Fruit fly (Drosophila melanogaster) whole organism, prepupa: Measurements from ENCODE around the gene CG15330.
A peak's percentile ranks its signal among the peaks of the same experiment; 100 is the strongest.

ENCODE experiments used
- Blimp-1 ChIP-seq: fragments of 200-800 bp; sonication (Bioruptor generic); optimal IDR thresholded peaks from 3 replicates; lab custom pipeline; 2017; ENCODE audit warnings: missing biosample characterization, missing genetic modification characterization, mild to moderate bottlenecking, moderate library complexity, missing genetic modification reagents
- CG10631 ChIP-seq: fragments of 200-800 bp; sonication (Bioruptor generic); optimal IDR thresholded peaks from 2 replicates; lab custom pipeline; 2016; ENCODE audit warnings: missing biosample characterization, missing genetic modification characterization
- CG10669 ChIP-seq: fragments of 200-800 bp; sonication (Bioruptor generic); optimal IDR thresholded peaks from 3 replicates; lab custom pipeline; 2018; ENCODE audit warnings: missing biosample characterization, mild to moderate bottlenecking, missing genetic modification characterization, moderate library complexity
- CG11294 ChIP-seq: fragments of 200-800 bp; sonication (Bioruptor generic); IDR thresholded peaks from 2 replicates; pipeline ENCODE4 v1.3.6; 2022; ENCODE audit warnings: missing biosample characterization, missing genetic modification characterization
- CG11762 ChIP-seq: fragments of 200-800 bp; sonication (Bioruptor generic); optimal IDR thresholded peaks from 3 replicates; lab custom pipeline; 2016; ENCODE audit warnings: missing biosample characterization, missing genetic modification characterization; ENCODE audit not compliant: insufficient read depth
- CG11902 ChIP-seq: fragments of 200-800 bp; sonication (Bioruptor generic); optimal IDR thresholded peaks from 3 replicates; lab custom pipeline; 2016; ENCODE audit warnings: missing biosample characterization, missing genetic modification characterization
- CG1621 ChIP-seq: fragments of 200-800 bp; sonication (Bioruptor generic); optimal IDR thresholded peaks from 3 replicates; lab custom pipeline; 2018; ENCODE audit warnings: missing biosample characterization, mild to moderate bottlenecking, missing genetic modification characterization
- CG3032 ChIP-seq: fragments of 200-800 bp; optimal IDR thresholded peaks from 2 replicates; lab custom pipeline; 2019; ENCODE audit warnings: missing biosample characterization, mild to moderate bottlenecking, missing genetic modification characterization, moderate library complexity
- CG31627 ChIP-seq: fragments of 200-800 bp; sonication (Bioruptor generic); optimal IDR thresholded peaks from 3 replicates; lab custom pipeline; 2016; ENCODE audit warnings: missing biosample characterization, missing genetic modification characterization
- CG32006 ChIP-seq: fragments of 200-800 bp; sonication (Bioruptor generic); optimal IDR thresholded peaks from 3 replicates; lab custom pipeline; 2017; ENCODE audit warnings: missing biosample characterization, mild to moderate bottlenecking, missing genetic modification characterization
- CG34406 ChIP-seq: fragments of 200-800 bp; sonication (Bioruptor generic); optimal IDR thresholded peaks from 3 replicates; lab custom pipeline; 2016; ENCODE audit warnings: missing biosample characterization, missing genetic modification characterization
- CG4318 ChIP-seq: fragments of 200-800 bp; sonication (Bioruptor generic); optimal IDR thresholded peaks from 3 replicates; lab custom pipeline; 2017; ENCODE audit warnings: missing biosample characterization, mild to moderate bottlenecking, missing genetic modification characterization
- CG6163 ChIP-seq: fragments of 200-800 bp; sonication (Bioruptor generic); IDR thresholded peaks from 3 replicates; pipeline ENCODE4 v1.3.6; 2022; ENCODE audit warnings: missing biosample characterization, missing genetic modification characterization
- CG6276 ChIP-seq: fragments of 200-800 bp; sonication (Bioruptor generic); optimal IDR thresholded peaks from 2 replicates; lab custom pipeline; 2017; ENCODE audit warnings: missing biosample characterization, mild to moderate bottlenecking, missing genetic modification characterization
- CG6792 ChIP-seq: fragments of 200-800 bp; sonication (Bioruptor generic); optimal IDR thresholded peaks from 3 replicates; lab custom pipeline; 2016; ENCODE audit warnings: missing biosample characterization, missing genetic modification characterization
- CG6808 ChIP-seq: fragments of 200-800 bp; sonication (Bioruptor generic); optimal IDR thresholded peaks from 3 replicates; lab custom pipeline; 2017; ENCODE audit warnings: missing biosample characterization, missing genetic modification characterization, mild to moderate bottlenecking, moderate library complexity, missing genetic modification reagents
- CG8119 ChIP-seq: fragments of 200-800 bp; sonication (Bioruptor generic); IDR thresholded peaks from 3 replicates; pipeline ENCODE4 v1.3.6; 2022; ENCODE audit warnings: missing biosample characterization, missing genetic modification characterization
- CG8319 ChIP-seq: fragments of 200-800 bp; sonication (Bioruptor generic); optimal IDR thresholded peaks from 3 replicates; lab custom pipeline; 2016; ENCODE audit warnings: missing biosample characterization, missing genetic modification characterization
- CG9139 ChIP-seq: fragments of 200-800 bp; sonication (Bioruptor generic); optimal IDR thresholded peaks from 3 replicates; lab custom pipeline; 2017; ENCODE audit warnings: missing biosample characterization, mild to moderate bottlenecking, missing genetic modification characterization
- Eip75B ChIP-seq: fragments of 200-800 bp; sonication (Bioruptor generic); optimal IDR thresholded peaks from 3 replicates; lab custom pipeline; 2016; ENCODE audit warnings: missing biosample characterization, missing genetic modification characterization
- Eip78C ChIP-seq: fragments of 200-800 bp; sonication (Bioruptor generic); peaks from one replicate; lab custom pipeline; 2016; ENCODE audit warnings: missing biosample characterization, missing genetic modification characterization
- Eip93F ChIP-seq: fragments of 200-800 bp; sonication (Bioruptor generic); optimal IDR thresholded peaks from 2 replicates; lab custom pipeline; 2016; ENCODE audit warnings: missing biosample characterization, mild to moderate bottlenecking, missing genetic modification characterization
- Ets96B ChIP-seq: fragments of 200-800 bp; optimal IDR thresholded peaks from 2 replicates; lab custom pipeline; 2019; ENCODE audit warnings: missing biosample characterization, mild to moderate bottlenecking, missing genetic modification characterization, moderate library complexity
- Gug ChIP-seq: fragments of 200-800 bp; sonication (Bioruptor generic); IDR thresholded peaks from 2 replicates; pipeline ENCODE4 v1.3.6; 2022; ENCODE audit warnings: missing biosample characterization, missing genetic modification characterization
- Hr38 ChIP-seq: sonication (Bioruptor generic); optimal IDR thresholded peaks from 2 replicates; lab custom pipeline; 2016; ENCODE audit warnings: missing biosample characterization, missing genetic modification characterization
- Hr4 ChIP-seq: fragments of 200-800 bp; sonication (Bioruptor generic); optimal IDR thresholded peaks from 3 replicates; lab custom pipeline; 2016; ENCODE audit warnings: missing biosample characterization, missing genetic modification characterization
- Lpt ChIP-seq: fragments of 200-800 bp; sonication (Bioruptor generic); optimal IDR thresholded peaks from 3 replicates; lab custom pipeline; 2016; ENCODE audit warnings: missing biosample characterization, missing genetic modification characterization
- Met ChIP-seq: fragments of 200-800 bp; sonication (Bioruptor generic); optimal IDR thresholded peaks from 3 replicates; lab custom pipeline; 2016; ENCODE audit warnings: missing biosample characterization, missing genetic modification characterization
- OdsH ChIP-seq: fragments of 200-800 bp; sonication (Bioruptor generic); optimal IDR thresholded peaks from 3 replicates; lab custom pipeline; 2016; ENCODE audit warnings: missing biosample characterization, missing genetic modification characterization
- Smox ChIP-seq: fragments of 200-800 bp; sonication (Bioruptor generic); optimal IDR thresholded peaks from 3 replicates; lab custom pipeline; 2016; ENCODE audit warnings: missing biosample characterization, missing genetic modification characterization
- Sox102F ChIP-seq: fragments of 200-800 bp; sonication (Bioruptor generic); optimal IDR thresholded peaks from 2 replicates; lab custom pipeline; 2016; ENCODE audit warnings: missing biosample characterization, mild to moderate bottlenecking, missing genetic modification characterization
- Sox15 ChIP-seq: fragments of 200-800 bp; sonication (Bioruptor generic); optimal IDR thresholded peaks from 3 replicates; lab custom pipeline; 2016; ENCODE audit warnings: missing biosample characterization, missing genetic modification characterization
- achi ChIP-seq: fragments of 200-800 bp; sonication (Bioruptor generic); optimal IDR thresholded peaks from 3 replicates; lab custom pipeline; 2016; ENCODE audit warnings: missing biosample characterization, missing genetic modification characterization
- cyc ChIP-seq: fragments of 200-800 bp; sonication (Bioruptor generic); optimal IDR thresholded peaks from 3 replicates; lab custom pipeline; 2016; ENCODE audit warnings: missing biosample characterization, missing genetic modification characterization
- dac ChIP-seq: fragments of 200-800 bp; sonication (Bioruptor generic); optimal IDR thresholded peaks from 2 replicates; lab custom pipeline; 2017; ENCODE audit warnings: missing biosample characterization, mild to moderate bottlenecking, missing genetic modification characterization
- dsx ChIP-seq: fragments of 200-800 bp; optimal IDR thresholded peaks from 3 replicates; lab custom pipeline; 2019; ENCODE audit warnings: missing biosample characterization, mild to moderate bottlenecking, missing genetic modification characterization, moderate library complexity; ENCODE audit not compliant: poor library complexity, severe bottlenecking
- eg ChIP-seq: fragments of 200-800 bp; sonication (Bioruptor generic); IDR thresholded peaks from 3 replicates; pipeline ENCODE4 v1.3.6; 2022; ENCODE audit warnings: missing biosample characterization, missing genetic modification characterization
- esn ChIP-seq: fragments of 200-800 bp; sonication (Bioruptor generic); optimal IDR thresholded peaks from 2 replicates; lab custom pipeline; 2016; ENCODE audit warnings: missing biosample characterization, mild to moderate bottlenecking, missing genetic modification characterization, moderate library complexity
- fd59A ChIP-seq: fragments of 200-800 bp; sonication (Bioruptor generic); optimal IDR thresholded peaks from 2 replicates; lab custom pipeline; 2017; ENCODE audit warnings: missing biosample characterization, mild to moderate bottlenecking, missing genetic modification characterization, missing genetic modification reagents
- fd85E ChIP-seq: fragments of 200-800 bp; sonication (Bioruptor generic); optimal IDR thresholded peaks from 3 replicates; lab custom pipeline; 2016; ENCODE audit warnings: missing biosample characterization, missing genetic modification characterization
- fkh ChIP-seq: fragments of 200-800 bp; sonication (Bioruptor generic); optimal IDR thresholded peaks from 3 replicates; lab custom pipeline; 2017; ENCODE audit warnings: missing biosample characterization, mild to moderate bottlenecking, missing genetic modification characterization, moderate library complexity
- pdm3 ChIP-seq: fragments of 200-800 bp; sonication (Bioruptor generic); optimal IDR thresholded peaks from 3 replicates; lab custom pipeline; 2016; ENCODE audit warnings: missing biosample characterization, missing genetic modification characterization
- spab ChIP-seq: fragments of 200-800 bp; sonication (Bioruptor generic); optimal IDR thresholded peaks from 2 replicates; lab custom pipeline; 2017; ENCODE audit warnings: missing biosample characterization, mild to moderate bottlenecking, missing genetic modification characterization, missing genetic modification reagents
- ss ChIP-seq, 2 experiments: fragments of 200-800 bp; sonication (Bioruptor generic); optimal IDR thresholded peaks; 2 replicates in 1 of 2; 3 replicates in 1 of 2; lab custom pipeline; 2017 to 2018; ENCODE audit warnings: mild to moderate bottlenecking in 2 of 2, missing biosample characterization in 2 of 2, missing genetic modification characterization in 2 of 2, moderate library complexity in 1 of 2
- svp ChIP-seq: fragments of 200-800 bp; sonication (Bioruptor generic); peaks from one replicate; lab custom pipeline; 2016; ENCODE audit warnings: missing biosample characterization, missing genetic modification characterization
- topi ChIP-seq: fragments of 200-800 bp; sonication (Bioruptor generic); optimal IDR thresholded peaks from 3 replicates; lab custom pipeline; 2016; ENCODE audit warnings: missing biosample characterization, missing genetic modification characterization
- vri ChIP-seq: fragments of 200-800 bp; sonication (Bioruptor generic); optimal IDR thresholded peaks from 3 replicates; lab custom pipeline; 2016; ENCODE audit warnings: missing biosample characterization, mild to moderate bottlenecking, missing genetic modification characterization

The CG15330 gene

dm6 chrX:7970396-7970795 is 14.5 kb downstream of the CG15330 start (continued):
- TF ChIP-seq Met (GFP tag; lab: Kevin White, UChicago) (peak; percentile 87), CG1621 (peak; percentile 78), Blimp-1 (GFP tag; lab: Kevin White, UChicago) (peak; percentile 22), CG10669 (GFP tag; lab: Kevin White, UChicago) (peak; percentile 85), Sox102F (GFP tag; lab: Kevin White, UChicago) (peak; percentile 84), CG8119 (GFP tag; lab: Robert Waterston, UW) (peak; percentile 84), dsx (GFP tag; lab: Kevin White, UChicago) (peak; percentile 82), Eip75B (GFP tag; lab: Kevin White, UChicago) (peak; percentile 87), fkh (GFP tag; lab: Kevin White, UChicago) (no peak), CG11762 (peak; percentile 75), CG31627 (peak; percentile 81), fd59A (GFP tag; lab: Kevin White, UChicago) (peak; percentile 85), CG6792 (GFP tag; lab: Kevin White, UChicago) (peak; percentile 72), achi (GFP tag; lab: Kevin White, UChicago) (peak; percentile 83), fd85E (GFP tag; lab: Kevin White, UChicago) (peak; percentile 15), CG3032 (peak; percentile 87)

DNA sequence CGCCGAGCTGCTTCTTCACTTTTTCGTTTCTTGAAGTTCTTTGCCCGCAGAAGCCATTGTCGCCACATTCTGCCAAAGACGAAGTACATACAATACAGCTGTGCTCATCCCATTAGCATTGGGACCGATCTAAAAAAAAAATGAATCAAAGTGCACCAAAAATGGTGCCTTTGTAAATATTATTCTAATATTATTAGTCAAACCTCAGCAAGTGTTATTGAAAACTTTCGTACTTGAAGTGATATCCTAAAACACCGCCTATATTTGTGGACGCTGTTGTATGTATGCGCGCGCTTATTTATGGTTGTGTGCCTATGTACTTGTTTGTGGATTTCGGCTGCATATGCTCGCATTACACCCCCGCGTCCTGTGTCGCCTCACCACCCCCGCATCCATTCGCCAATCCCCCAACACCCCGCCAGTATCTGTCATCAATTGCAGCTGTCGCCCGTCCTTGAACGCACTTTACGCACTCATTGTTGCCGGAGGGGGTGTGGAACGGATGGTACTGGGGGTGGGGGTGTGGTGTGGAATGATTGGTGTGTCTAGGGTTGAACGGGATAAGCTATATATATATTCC is 16.6 kb downstream of the CG15330 start:
- TF ChIP-seq topi (GFP tag; lab: Kevin White, UChicago): peak; percentile 86
- TF ChIP-seq CG8119 (GFP tag; lab: Robert Waterston, UW): peak; percentile 90
- TF ChIP-seq spab: peak; percentile 88
- TF ChIP-seq ss (GFP tag; optimal IDR thresholded peaks at IDR 0.05; lab: Kevin White, UChicago): peak; percentile 91 to 94
- peak; percentile 82 for TF ChIP-seq cyc (GFP tag; lab: Kevin White, UChicago)
- TF ChIP-seq fkh (GFP tag; lab: Kevin White, UChicago): peak; percentile 38
- peak; percentile 66 for TF ChIP-seq CG4318 (GFP tag; lab: Kevin White, UChicago)
- TF ChIP-seq OdsH (GFP tag; lab: Kevin White, UChicago): peak; percentile 87
- TF ChIP-seq Sox102F (GFP tag; lab: Kevin White, UChicago): peak; percentile 89
- peak; percentile 82 for TF ChIP-seq Sox15 (GFP tag; lab: Kevin White, UChicago)
- TF ChIP-seq CG34406: peak; percentile 87
- peak; percentile 97 for TF ChIP-seq Eip78C
- TF ChIP-seq pdm3 (GFP tag; lab: Kevin White, UChicago): peak; percentile 90
- TF ChIP-seq dac (GFP tag; lab: Kevin White, UChicago): peak; percentile 74
- TF ChIP-seq CG6808 (GFP tag; lab: Kevin White, UChicago): peak; percentile 92
- TF ChIP-seq CG3032: peak; percentile 88
- peak; percentile 76 for TF ChIP-seq CG11902 (GFP tag; lab: Kevin White, UChicago)
- TF ChIP-seq CG6163: peak; percentile 95
- peak; percentile 83 for TF ChIP-seq Hr4 (GFP tag; lab: Kevin White, UChicago)
- peak; percentile 80 for TF ChIP-seq Gug (GFP tag; lab: Robert Waterston, UW)
- TF ChIP-seq vri (GFP tag; lab: Kevin White, UChicago): peak; percentile 82
- TF ChIP-seq Met (GFP tag; lab: Kevin White, UChicago): peak; percentile 90
- peak; percentile 88 for TF ChIP-seq esn
- TF ChIP-seq CG11762: peak; percentile 82
- TF ChIP-seq eg: peak; percentile 94
- TF ChIP-seq CG1621: peak; percentile 94
- TF ChIP-seq CG11294 (GFP tag; lab: Robert Waterston, UW): peak; percentile 86
- TF ChIP-seq Smox (GFP tag; lab: Kevin White, UChicago): peak; percentile 84
- TF ChIP-seq Lpt (GFP tag; lab: Kevin White, UChicago): peak; percentile 83
- TF ChIP-seq svp: peak; percentile 93
- peak; percentile 77 for TF ChIP-seq fd85E (GFP tag; lab: Kevin White, UChicago)
- peak; percentile 71 for TF ChIP-seq Eip93F (GFP tag; lab: Kevin White, UChicago)
- TF ChIP-seq CG8319: peak; percentile 74
- TF ChIP-seq CG31627: peak; percentile 85
- TF ChIP-seq CG32006 (GFP tag; lab: Kevin White, UChicago): peak; percentile 88
- TF ChIP-seq CG6276: peak; percentile 81
- TF ChIP-seq Hr38 (GFP tag; lab: Kevin White, UChicago): no peak
- peak; percentile 93 for TF ChIP-seq CG10669 (GFP tag; lab: Kevin White, UChicago)
- peak; percentile 88 for TF ChIP-seq CG10631 (GFP tag; lab: Kevin White, UChicago)
- TF ChIP-seq Ets96B (tag; lab: Kevin White, UChicago): peak; percentile 88
- TF ChIP-seq CG9139 (GFP tag; lab: Kevin White, UChicago): peak; percentile 90
- TF ChIP-seq dsx (GFP tag; lab: Kevin White, UChicago): peak; percentile 80
